Fruit fly (Drosophila melanogaster) whole organism, embryonic: ENCODE measurements around the gene r2d2.

Source experiments
- B-H1 ChIP-seq: fragments of 200-800 bp; sonication (Bioruptor generic); IDR thresholded peaks from 3 replicates; pipeline ENCODE4 v1.3.6; 2022; ENCODE audit warnings: missing biosample characterization, missing genetic modification characterization
- C15 ChIP-seq: fragments of 200-800 bp; sonication (Bioruptor generic); IDR thresholded peaks from 3 replicates; pipeline ENCODE4 v1.3.6; 2022; ENCODE audit warnings: missing biosample characterization, missing genetic modification characterization
- CG12236 ChIP-seq: fragments of 200-800 bp; sonication (Bioruptor generic); optimal IDR thresholded peaks from 2 replicates; lab custom pipeline; 2016; ENCODE audit warnings: missing biosample characterization, missing genetic modification characterization
- CG12659 ChIP-seq: fragments of 200-800 bp; sonication (Bioruptor generic); optimal IDR thresholded peaks from 3 replicates; lab custom pipeline; 2017; ENCODE audit warnings: mild to moderate bottlenecking, missing biosample characterization, missing genetic modification reagents, missing genetic modification characterization
- CG12769 ChIP-seq: fragments of 200-800 bp; sonication (Bioruptor generic); optimal IDR thresholded peaks from 2 replicates; lab custom pipeline; 2019; ENCODE audit warnings: missing biosample characterization, mild to moderate bottlenecking, missing genetic modification characterization, moderate library complexity
- CG1603 ChIP-seq: fragments of 200-800 bp; sonication (Bioruptor generic); optimal IDR thresholded peaks from 2 replicates; lab custom pipeline; 2019; ENCODE audit warnings: missing biosample characterization, mild to moderate bottlenecking, missing genetic modification characterization, moderate library complexity
- CG16815 ChIP-seq: fragments of 200-800 bp; sonication (Bioruptor generic); optimal IDR thresholded peaks from 3 replicates; lab custom pipeline; 2017; ENCODE audit warnings: missing biosample characterization, mild to moderate bottlenecking, missing genetic modification characterization
- CG2199 ChIP-seq: fragments of 200-800 bp; sonication (Bioruptor generic); IDR thresholded peaks from 3 replicates; pipeline ENCODE4 v1.3.6; 2022; ENCODE audit warnings: missing biosample characterization, missing genetic modification characterization
- CG30403 ChIP-seq: fragments of 200-800 bp; sonication (Bioruptor generic); optimal IDR thresholded peaks from 3 replicates; lab custom pipeline; 2016; ENCODE audit warnings: missing biosample characterization, missing genetic modification characterization
- CG31365 ChIP-seq: fragments of 200-800 bp; sonication (Bioruptor generic); optimal IDR thresholded peaks from 2 replicates; lab custom pipeline; 2018; ENCODE audit warnings: missing biosample characterization, mild to moderate bottlenecking, missing genetic modification characterization
- CG32532 ChIP-seq: fragments of 200-800 bp; sonication (Bioruptor generic); IDR thresholded peaks from 2 replicates; pipeline ENCODE4 v1.3.6; 2022; ENCODE audit warnings: missing biosample characterization, missing genetic modification characterization
- CG34376 ChIP-seq: fragments of 200-800 bp; sonication (Bioruptor generic); optimal IDR thresholded peaks from 2 replicates; lab custom pipeline; 2018; ENCODE audit warnings: missing biosample characterization, mild to moderate bottlenecking, missing genetic modification characterization
- CG4328 ChIP-seq: fragments of 200-800 bp; sonication (Bioruptor generic); optimal IDR thresholded peaks from 3 replicates; lab custom pipeline; 2017; ENCODE audit warnings: missing biosample characterization, missing genetic modification reagents, missing genetic modification characterization
- CG6689 ChIP-seq: fragments of 200-800 bp; sonication (Bioruptor generic); IDR thresholded peaks from 2 replicates; pipeline ENCODE4 v1.3.6; 2022; ENCODE audit warnings: missing biosample characterization, missing genetic modification characterization
- CG7963 ChIP-seq: fragments of 200-800 bp; sonication (Bioruptor generic); IDR thresholded peaks from 3 replicates; pipeline ENCODE4 v1.3.6; 2022; ENCODE audit warnings: missing biosample characterization, missing genetic modification characterization; ENCODE audit not compliant: partially characterized antibody
- CG8281 ChIP-seq: fragments of 200-800 bp; sonication (Bioruptor generic); optimal IDR thresholded peaks from 2 replicates; lab custom pipeline; 2018; ENCODE audit warnings: missing biosample characterization, mild to moderate bottlenecking, missing genetic modification characterization, moderate library complexity
- CG8290 ChIP-seq, 3 experiments: fragments of 200-800 bp; sonication (Bioruptor generic); optimal IDR thresholded peaks; 2 replicates each; lab custom pipeline; 2016 to 2019; ENCODE audit warnings: missing biosample characterization in 3 of 3, missing genetic modification characterization in 3 of 3, mild to moderate bottlenecking in 2 of 3, moderate library complexity in 1 of 3
- CG8478 ChIP-seq: fragments of >200 bp; optimal IDR thresholded peaks from 2 replicates; lab custom pipeline; 2018
- CG8924 ChIP-seq: fragments of 200-800 bp; optimal IDR thresholded peaks from 3 replicates; lab custom pipeline; 2019; ENCODE audit warnings: missing biosample characterization, mild to moderate bottlenecking, missing genetic modification characterization, moderate library complexity
- CG9817 ChIP-seq: fragments of 200-800 bp; sonication (Bioruptor generic); optimal IDR thresholded peaks from 2 replicates; lab custom pipeline; 2018; ENCODE audit warnings: missing biosample characterization, mild to moderate bottlenecking, missing genetic modification characterization, moderate library complexity
- CTCF ChIP-seq: fragments of 200-800 bp; sonication (Bioruptor generic); optimal IDR thresholded peaks from 2 replicates; lab custom pipeline; 2017; ENCODE audit warnings: missing biosample characterization, mild to moderate bottlenecking, missing genetic modification characterization, moderate library complexity
- Dll ChIP-seq: fragments of 200-800 bp; sonication (Bioruptor generic); IDR thresholded peaks from 4 replicates; pipeline ENCODE4 v1.3.6; 2022; ENCODE audit warnings: missing biosample characterization, missing genetic modification characterization; ENCODE audit not compliant: partially characterized antibody
- E2f2 ChIP-seq: fragments of 200-800 bp; sonication (Bioruptor generic); IDR thresholded peaks from 2 replicates; pipeline ENCODE4 v1.3.6; 2022; ENCODE audit warnings: missing biosample characterization, missing genetic modification characterization
- Med ChIP-seq: fragments of 200-800 bp; sonication (Bioruptor generic); peaks from one replicate; lab custom pipeline; 2016; ENCODE audit warnings: missing biosample characterization, missing genetic modification characterization, mild to moderate bottlenecking, inconsistent platforms, moderate library complexity
- Myb ChIP-seq: fragments of 200-800 bp; sonication (Bioruptor generic); optimal IDR thresholded peaks from 2 replicates; lab custom pipeline; 2016; ENCODE audit warnings: missing biosample characterization, missing genetic modification characterization
- Nf-YA ChIP-seq: fragments of 200-800 bp; sonication (Bioruptor generic); IDR thresholded peaks from 2 replicates; pipeline ENCODE4 v1.3.6; 2022; ENCODE audit warnings: missing biosample characterization, missing genetic modification characterization
- Optix ChIP-seq: fragments of 200-800 bp; sonication (Bioruptor generic); IDR thresholded peaks from 3 replicates; pipeline ENCODE4 v1.3.6; 2022; ENCODE audit warnings: missing biosample characterization, missing genetic modification characterization
- Poxn ChIP-seq: fragments of 200-800 bp; sonication (Bioruptor generic); IDR thresholded peaks from 2 replicates; pipeline ENCODE4 v1.3.6; 2022; ENCODE audit warnings: missing biosample characterization, missing genetic modification characterization
- Sry-δ ChIP-seq: fragments of 200-800 bp; sonication (Bioruptor generic); optimal IDR thresholded peaks from 2 replicates; lab custom pipeline; 2016; ENCODE audit warnings: missing biosample characterization, missing genetic modification characterization
- chinmo ChIP-seq: fragments of 200-800 bp; sonication (Bioruptor generic); IDR thresholded peaks from 4 replicates; pipeline ENCODE4 v1.3.6; 2022; ENCODE audit warnings: missing biosample characterization, missing genetic modification characterization; ENCODE audit not compliant: partially characterized antibody
- cwo ChIP-seq: fragments of 200-800 bp; sonication (Bioruptor generic); optimal IDR thresholded peaks from 3 replicates; lab custom pipeline; 2017; ENCODE audit warnings: missing biosample characterization, missing genetic modification characterization, mild to moderate bottlenecking, moderate library complexity, missing genetic modification reagents
- dmrt11E ChIP-seq: fragments of 200-800 bp; sonication (Bioruptor generic); optimal IDR thresholded peaks from 3 replicates; lab custom pipeline; 2018; ENCODE audit warnings: missing biosample characterization, mild to moderate bottlenecking, missing genetic modification characterization, moderate library complexity
- eve ChIP-seq, 2 experiments: fragments of >200 bp; optimal IDR thresholded peaks; 2 replicates each; lab custom pipeline; 2017; ENCODE audit warnings: missing biosample characterization in 2 of 2, missing genetic modification characterization in 2 of 2
- gro ChIP-seq: fragments of 200-800 bp; sonication (Bioruptor generic); optimal IDR thresholded peaks from 2 replicates; lab custom pipeline; 2016; ENCODE audit warnings: missing biosample characterization, missing genetic modification characterization
- insv ChIP-seq, 2 experiments: fragments of 200-800 bp; sonication (Bioruptor generic); optimal IDR thresholded peaks; 3 replicates each; lab custom pipeline; 2016 to 2018; ENCODE audit warnings: missing biosample characterization in 2 of 2, missing genetic modification characterization in 2 of 2
- jumu ChIP-seq: fragments of 200-800 bp; sonication (Bioruptor generic); optimal IDR thresholded peaks from 3 replicates; lab custom pipeline; 2016; ENCODE audit warnings: missing biosample characterization, missing genetic modification characterization
- klu ChIP-seq: fragments of 200-800 bp; sonication (Bioruptor generic); IDR thresholded peaks from 2 replicates; pipeline ENCODE4 v1.3.6; 2022; ENCODE audit warnings: missing biosample characterization, missing genetic modification characterization
- row ChIP-seq: fragments of 200-800 bp; sonication (Bioruptor generic); IDR thresholded peaks from 3 replicates; pipeline ENCODE4 v1.3.6; 2022; ENCODE audit warnings: missing biosample characterization, missing genetic modification characterization
- sqz ChIP-seq: fragments of 200-800 bp; sonication (Bioruptor generic); optimal IDR thresholded peaks from 3 replicates; lab custom pipeline; 2018; ENCODE audit warnings: missing biosample characterization, mild to moderate bottlenecking, missing genetic modification characterization
- stc ChIP-seq: fragments of 200-800 bp; sonication (Bioruptor generic); IDR thresholded peaks from 2 replicates; pipeline ENCODE4 v1.3.6; 2022; ENCODE audit warnings: missing biosample characterization, missing genetic modification characterization
- sug ChIP-seq: fragments of 200-800 bp; optimal IDR thresholded peaks from 2 replicates; lab custom pipeline; 2019; ENCODE audit warnings: missing biosample characterization, mild to moderate bottlenecking, missing genetic modification characterization, moderate library complexity
- zfh1 ChIP-seq: fragments of 200-800 bp; sonication (Bioruptor generic); IDR thresholded peaks from 3 replicates; pipeline ENCODE4 v1.3.6; 2022; ENCODE audit warnings: missing biosample characterization, missing genetic modification characterization

The r2d2 gene

DNA sequence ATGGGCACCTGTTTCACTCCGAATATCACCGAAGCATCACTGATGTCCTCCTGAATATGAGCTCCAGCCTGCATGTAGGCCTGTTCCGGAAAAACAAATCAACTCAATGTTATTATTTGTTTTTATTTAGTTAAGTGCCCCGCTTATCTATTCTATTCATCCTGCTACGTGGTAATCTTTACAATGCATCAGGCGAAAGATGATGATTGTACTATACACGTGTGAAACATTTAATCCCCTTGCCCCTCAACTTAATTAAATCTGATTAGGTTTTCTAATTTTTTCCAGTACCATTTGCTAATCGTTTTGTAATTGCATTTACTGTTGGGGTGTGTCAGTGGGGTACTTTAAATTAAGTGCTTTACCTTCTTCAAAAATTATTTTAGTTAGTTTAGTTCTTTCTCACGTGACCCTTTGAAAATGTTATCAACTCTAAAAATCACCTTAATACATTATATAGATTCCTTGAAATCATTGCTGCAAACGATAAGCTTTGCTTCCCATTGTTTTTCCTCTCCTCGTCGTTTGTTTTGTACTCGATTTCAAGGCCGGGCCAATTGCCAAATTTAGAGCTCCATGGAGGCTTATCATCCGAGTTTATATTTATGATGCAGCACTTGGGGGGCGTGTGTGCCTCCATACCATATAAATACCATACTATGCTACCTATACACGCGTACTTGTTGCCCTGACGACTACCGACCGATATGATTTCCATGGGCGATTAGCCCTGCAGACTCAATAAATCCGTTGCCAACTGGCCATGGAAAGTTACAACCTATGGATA, 5.1 kb upstream of the r2d2 start (continued):
- TF ChIP-seq CG9817 (no peak), gro (GFP tag; lab: Kevin White, UChicago) (no peak), CG34376 (GFP tag; lab: Kevin White, UChicago) (peak; percentile 27), CG8478 (no peak), CG6689 (no peak)

DNA sequence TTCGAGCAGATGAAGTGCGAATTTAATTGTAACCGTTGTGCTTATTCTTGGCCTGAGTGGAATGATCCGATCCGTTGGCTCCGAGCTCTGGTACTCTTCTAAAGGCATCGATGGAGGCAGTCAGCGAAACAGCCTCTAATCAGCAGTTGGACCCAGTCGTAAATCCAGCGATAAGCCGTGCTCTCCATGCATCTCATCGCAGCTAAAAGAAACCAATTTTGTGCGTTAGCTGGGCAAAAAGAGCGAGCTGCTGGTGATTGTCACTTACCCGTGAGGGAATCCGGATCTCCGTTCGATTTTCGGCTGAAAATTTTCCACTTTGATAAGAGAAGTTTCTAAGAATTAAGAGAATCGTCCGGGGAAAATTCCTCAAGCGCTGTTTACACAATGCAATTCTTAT, 4.1 kb upstream of the r2d2 start, which contains the start of gene LKRSDH:
LKRSDH (minus strand) TSS at position 101 of the 400 bp plus-strand sequence.
- TF ChIP-seq sug (tag; lab: Kevin White, UChicago) (peak; percentile 51), jumu (GFP tag; lab: Kevin White, UChicago) (no peak), B-H1 (GFP tag; lab: Robert Waterston, UW) (no peak), chinmo (GFP tag; lab: Robert Waterston, UW) (0 out of 4 replicates have a peak, but pooled peaks have one; percentile 43), row (GFP tag; lab: Robert Waterston, UW) (no peak), CG34376 (GFP tag; lab: Kevin White, UChicago) (peak; percentile 46)

DNA sequence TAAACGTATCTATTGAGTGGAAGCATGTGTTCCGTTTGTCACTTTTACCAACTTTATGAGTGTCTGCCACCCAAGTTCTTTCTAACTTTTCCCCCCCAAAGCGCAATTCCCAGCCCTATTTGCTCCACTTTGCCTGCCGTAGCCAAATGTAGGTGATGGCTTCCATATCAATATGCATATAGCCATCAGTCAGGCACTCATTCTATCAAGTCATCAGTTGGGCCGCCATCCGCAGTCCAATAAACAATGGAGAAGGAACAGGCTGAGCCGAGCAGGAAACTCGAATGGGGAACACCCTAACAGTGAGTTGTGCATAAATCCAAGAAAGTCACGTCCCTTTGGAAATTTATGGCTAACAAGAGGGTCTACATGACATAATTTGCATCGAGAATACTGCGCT, 7.6 kb downstream of the r2d2 start:
- TF ChIP-seq CG8281 (tag; lab: Kevin White, UChicago) (peak; percentile 95), Med (peak; percentile 21), CG16815 (GFP tag; lab: Kevin White, UChicago) (no peak)

- TF ChIP-seq klu (GFP tag; lab: Robert Waterston, UW): no peak
- 0 out of 2 replicates have a peak, but pooled peaks have one; percentile 31 for TF ChIP-seq Nf-YA (GFP tag; lab: Robert Waterston, UW)
- 0 out of 3 replicates have a peak, but pooled peaks have one; percentile 3 for TF ChIP-seq zfh1 (GFP tag; lab: Robert Waterston, UW)
- no peak for TF ChIP-seq CG31365 (tag; lab: Kevin White, UChicago)
- 0 out of 3 replicates have a peak, but pooled peaks have one; percentile 8 for TF ChIP-seq CG2199 (GFP tag; lab: Robert Waterston, UW)
- TF ChIP-seq Myb: no peak
- peak; percentile 22; the same call in 1 of the 2 replicates for TF ChIP-seq E2f2 (GFP tag; lab: Robert Waterston, UW)
- no peak for TF ChIP-seq CG7963 (GFP tag; lab: Robert Waterston, UW)
- TF ChIP-seq CG4328 (GFP tag; lab: Kevin White, UChicago): peak; percentile 37
- no peak for TF ChIP-seq CG12659
- TF ChIP-seq C15: no peak
- TF ChIP-seq CG12769 (tag; lab: Kevin White, UChicago): peak; percentile 13
- no peak for TF ChIP-seq Poxn (GFP tag; lab: Robert Waterston, UW)
- TF ChIP-seq stc (GFP tag; lab: Robert Waterston, UW): peak; percentile 9; the same call in 1 of the 2 replicates
- peak in 1 of 2 experiments; percentile 78 for TF ChIP-seq eve (GFP tag; optimal IDR thresholded peaks at IDR 0.05; lab: Kevin White, UChicago)
- TF ChIP-seq Sry-δ (GFP tag; lab: Kevin White, UChicago): no peak
- TF ChIP-seq CG12236 (GFP tag; lab: Kevin White, UChicago): no peak
- TF ChIP-seq insv (GFP tag; optimal IDR thresholded peaks at IDR 0.05; lab: Kevin White, UChicago): peak in 1 of 2 experiments; percentile 60
- no peak for TF ChIP-seq Optix
- TF ChIP-seq sqz (GFP tag; lab: Kevin White, UChicago): peak; percentile 94
- TF ChIP-seq CG32532 (GFP tag; lab: Robert Waterston, UW): 0 out of 2 replicates have a peak, but pooled peaks have one; percentile 28
- no peak for TF ChIP-seq CG1603 (tag; lab: Kevin White, UChicago)
- TF ChIP-seq CG30403: no peak
- TF ChIP-seq CG8924: no peak
- no peak for TF ChIP-seq dmrt11E (tag; lab: Kevin White, UChicago)
- TF ChIP-seq Dll: no peak
- no peak for TF ChIP-seq CG8290 (GFP tag; optimal IDR thresholded peaks at IDR 0.05; lab: Kevin White, UChicago)
- peak in 1 of 2 experiments; percentile 27 for TF ChIP-seq CG8290 (tag; optimal IDR thresholded peaks at IDR 0.05; lab: Kevin White, UChicago)
- TF ChIP-seq CTCF (GFP tag; lab: Kevin White, UChicago): peak; percentile 89
- TF ChIP-seq cwo (GFP tag; lab: Kevin White, UChicago): no peak
Measured at dm6 chr2L:7808886-7809698, 9.1 kb downstream of the r2d2 start.
